Worm (Caenorhabditis elegans) whole organism, L4/young adult: ENCODE data around the gene cal-2.
A peak's percentile ranks its signal among the peaks of the same experiment; 100 is the strongest.

ENCODE experiments used
- W03F9.2 ChIP-seq: fragments of 150-350 bp; optimal IDR thresholded peaks from 2 replicates; lab custom pipeline; 2014; ENCODE audit warnings: missing biosample characterization, missing genetic modification characterization
- dao-5 ChIP-seq: sonication (generic microtip); optimal IDR thresholded peaks from 2 replicates; lab custom pipeline; 2016; ENCODE audit warnings: missing genotype, missing genetic modification characterization, moderate library complexity, missing compliant biosample characterization
- him-1 ChIP-seq: sonication (generic microtip); optimal IDR thresholded peaks from 2 replicates; lab custom pipeline; 2016; ENCODE audit warnings: missing genotype, missing genetic modification reagents, missing genetic modification characterization, missing compliant biosample characterization

The cal-2 gene

DNA sequence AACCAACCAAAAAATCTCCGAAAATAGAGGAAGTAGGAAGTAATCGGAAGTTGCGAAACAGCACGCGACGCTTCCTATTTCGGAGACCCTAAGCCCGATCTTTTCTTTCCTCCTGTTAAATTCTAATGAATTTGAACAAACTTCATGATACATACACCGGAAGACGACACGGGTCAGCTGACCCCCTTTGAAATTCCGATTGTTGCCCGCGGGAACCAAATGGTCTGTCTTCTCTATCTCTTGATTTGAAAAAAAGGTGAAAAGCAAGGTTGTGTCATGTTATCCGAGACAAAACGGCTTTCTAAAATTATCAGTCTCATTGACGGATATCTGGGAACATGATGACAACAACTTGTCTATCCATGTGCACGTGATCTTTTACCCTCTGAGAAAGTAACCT is 1.4 kb upstream of the cal-2 start:
- TF ChIP-seq him-1 (tag; lab: Kevin White, UChicago) (no peak), dao-5 (tag; lab: Kevin White, UChicago) (no peak), W03F9.2 (tag; lab: Kevin White, UChicago) (no peak)

- TF ChIP-seq him-1 (tag; lab: Kevin White, UChicago) (no peak), dao-5 (tag; lab: Kevin White, UChicago) (no peak), W03F9.2 (tag; lab: Kevin White, UChicago) (no peak)
These were observed 936 bp downstream of the cal-2 start for ce11 chrII:8961450-8961849.

ce11 chrII:8962206-8962605 is 1.7 kb downstream of the cal-2 start:
- TF ChIP-seq dao-5 (tag; lab: Kevin White, UChicago) (no peak), him-1 (tag; lab: Kevin White, UChicago) (peak; percentile 9)

ce11 chrII:8964049-8964448 is 3.5 kb downstream of the cal-2 start, which contains the start of gene sftd-3:
Gene sftd-3 (minus strand): TSS chrII:8964149.
- no peak for TF ChIP-seq W03F9.2 (tag; lab: Kevin White, UChicago)
- no peak for TF ChIP-seq him-1 (tag; lab: Kevin White, UChicago)
- TF ChIP-seq dao-5 (tag; lab: Kevin White, UChicago) = no peak

- TF ChIP-seq him-1 (tag; lab: Kevin White, UChicago) (no peak), dao-5 (tag; lab: Kevin White, UChicago) (no peak), W03F9.2 (tag; lab: Kevin White, UChicago) (no peak)
These were observed 4.3 kb downstream of the cal-2 start, which contains the start of the genes ndub-3 and C18E9.2 for ce11 chrII:8964835-8965234. Gene ndub-3 (minus strand): TSS chrII:8964890. Gene C18E9.2 (plus strand): TSS chrII:8965006.

DNA sequence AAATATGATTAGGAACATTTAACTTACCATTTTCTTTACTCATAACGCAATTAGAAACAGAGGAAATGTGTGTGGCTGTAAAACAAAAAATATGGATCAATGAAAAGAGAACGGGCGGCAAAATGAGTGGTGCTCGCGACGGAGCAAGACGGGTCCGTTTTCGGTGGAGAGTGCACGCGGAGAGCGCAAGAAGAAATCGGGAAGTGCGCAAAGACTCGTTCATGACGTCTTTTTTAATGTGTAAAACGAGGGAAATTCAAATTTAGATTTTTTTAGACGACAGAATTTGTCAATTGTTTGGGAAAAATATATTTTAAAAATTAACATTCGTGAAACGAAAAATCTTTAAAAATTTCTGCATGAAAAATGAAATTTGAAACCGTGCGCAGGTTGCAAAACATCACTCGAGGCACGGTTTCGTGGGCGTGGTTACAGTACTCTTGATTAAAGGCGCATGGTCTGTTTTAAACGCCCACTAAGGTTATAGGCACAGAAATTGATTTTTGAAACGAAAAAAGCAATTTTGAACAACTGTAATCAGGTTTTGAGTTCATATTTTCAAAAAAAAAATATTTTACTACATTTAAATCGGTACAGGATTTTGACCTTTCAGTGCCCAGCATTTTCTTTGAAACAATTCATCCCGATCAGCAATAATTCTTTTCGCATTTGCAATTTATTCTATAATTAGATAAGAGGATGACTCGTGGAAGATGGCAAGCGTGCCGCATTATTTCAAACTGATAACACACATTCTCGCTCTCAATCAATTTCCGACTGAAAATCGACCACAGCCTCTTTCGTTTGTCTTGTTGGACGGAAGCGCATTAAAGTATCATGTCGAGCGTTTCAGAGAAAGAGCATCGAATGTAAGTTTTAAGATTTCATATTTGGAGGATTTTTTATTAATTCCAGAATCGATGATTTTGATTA is 9.0 kb downstream of the cal-2 start, which contains the start of the genes szy-20 and C18E9.5:
TSS of gene szy-20 (minus strand) at position 83 of the 933 bp plus-strand sequence.
TSS of gene C18E9.5 (plus strand) at position 730 of the 933 bp plus-strand sequence.
- TF ChIP-seq him-1 (tag; lab: Kevin White, UChicago) = peak; percentile 75
- TF ChIP-seq W03F9.2 (tag; lab: Kevin White, UChicago) = peak; percentile 64
- TF ChIP-seq dao-5 (tag; lab: Kevin White, UChicago) = no peak

ce11 chrII:8973516-8974043 is 13.1 kb downstream of the cal-2 start, which contains the start of gene tomm-40:
Gene tomm-40 (minus strand): TSS chrII:8973566.
- no peak for TF ChIP-seq W03F9.2 (tag; lab: Kevin White, UChicago)
- TF ChIP-seq him-1 (tag; lab: Kevin White, UChicago) = no peak
- TF ChIP-seq dao-5 (tag; lab: Kevin White, UChicago) = no peak

- TF ChIP-seq W03F9.2 (tag; lab: Kevin White, UChicago) (no peak), him-1 (tag; lab: Kevin White, UChicago) (no peak), dao-5 (tag; lab: Kevin White, UChicago) (no peak)
These were observed 22.2 kb downstream of the cal-2 start, which contains the start of gene C18E9.7 for ce11 chrII:8982683-8983082. Gene C18E9.7 (minus strand): TSS chrII:8982783.

ce11 chrII:8987962-8988361 is 27.4 kb downstream of the cal-2 start, which contains the start of gene C18E9.8:
Gene C18E9.8 (minus strand): TSS chrII:8988062.
- no peak for TF ChIP-seq W03F9.2 (tag; lab: Kevin White, UChicago)
- TF ChIP-seq dao-5 (tag; lab: Kevin White, UChicago) = no peak
- TF ChIP-seq him-1 (tag; lab: Kevin White, UChicago) = no peak

DNA sequence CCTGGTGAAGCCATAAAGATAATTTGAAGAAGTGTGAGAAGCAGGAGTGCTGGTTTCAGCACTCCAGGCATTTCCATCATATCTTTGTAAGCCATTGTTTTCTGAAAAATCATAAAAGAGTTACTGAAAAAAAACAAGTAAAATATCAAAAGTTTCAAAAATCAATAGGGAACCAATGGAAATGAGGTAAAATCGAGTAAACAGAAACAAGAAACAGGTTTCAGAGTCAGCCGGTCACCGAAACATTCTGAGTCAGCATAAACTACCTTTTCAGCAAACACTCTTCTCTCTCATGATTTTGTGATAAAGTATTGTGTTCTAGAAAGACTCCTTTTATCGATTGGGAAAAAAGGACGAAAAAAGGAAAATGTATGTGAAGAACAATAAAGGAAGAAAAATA is 28.9 kb downstream of the cal-2 start, which contains the start of gene C18E9.9:
TSS of gene C18E9.9 (minus strand) at position 101 of the 400 bp plus-strand sequence.
- TF ChIP-seq dao-5 (tag; lab: Kevin White, UChicago) (no peak), W03F9.2 (tag; lab: Kevin White, UChicago) (no peak), him-1 (tag; lab: Kevin White, UChicago) (no peak)

DNA sequence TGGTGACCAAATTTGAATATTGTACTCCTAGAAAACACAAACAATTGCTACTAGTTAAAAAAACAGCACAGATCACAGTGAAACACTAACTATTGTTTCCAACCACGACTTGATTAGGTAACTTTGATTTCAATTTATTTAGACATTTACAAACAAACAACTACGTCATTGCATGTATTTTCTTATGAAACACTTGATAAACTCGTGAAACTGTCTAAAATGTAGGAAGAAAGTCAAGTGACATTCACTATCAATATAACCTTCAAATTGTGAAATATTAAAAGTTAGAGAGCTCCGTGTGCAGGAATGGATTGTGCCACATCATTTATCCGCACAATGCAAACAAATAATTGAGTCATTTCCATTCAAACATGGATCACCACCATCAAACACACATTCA is 29.8 kb downstream of the cal-2 start:
- no peak for TF ChIP-seq him-1 (tag; lab: Kevin White, UChicago)

- TF ChIP-seq him-1 (tag; lab: Kevin White, UChicago) (no peak), dao-5 (tag; lab: Kevin White, UChicago) (no peak), W03F9.2 (tag; lab: Kevin White, UChicago) (no peak)
These were observed 31.1 kb downstream of the cal-2 start for ce11 chrII:8991602-8992001.

ce11 chrII:8992780-8993179 is 32.3 kb downstream of the cal-2 start, which contains the start of gene ooc-5:
Gene ooc-5 (plus strand): TSS chrII:8993160.
- TF ChIP-seq W03F9.2 (tag; lab: Kevin White, UChicago) (no peak), dao-5 (tag; lab: Kevin White, UChicago) (no peak), him-1 (tag; lab: Kevin White, UChicago) (no peak)
